Worm (Caenorhabditis elegans) whole organism, early embryonic: ENCODE measurements around the gene B0303.4.

Experiments
- B0310.2 ChIP-seq: sonication (generic microtip); optimal IDR thresholded peaks from 2 replicates; lab custom pipeline; 2016; ENCODE audit warnings: mild to moderate bottlenecking, missing genetic modification characterization, missing compliant biosample characterization
- F13C5.2 ChIP-seq: sonication (generic microtip); optimal IDR thresholded peaks from 2 replicates; lab custom pipeline; 2017; ENCODE audit warnings: mild to moderate bottlenecking, missing genetic modification characterization, inconsistent platforms, missing compliant biosample characterization
- aly-1 ChIP-seq: sonication (generic microtip); optimal IDR thresholded peaks from 2 replicates; lab custom pipeline; 2016; ENCODE audit warnings: missing genetic modification characterization, missing compliant biosample characterization
- ama-1 ChIP-seq: fragments of 150-350 bp; optimal IDR thresholded peaks from 2 replicates; lab custom pipeline; 2014
- ceh-13 ChIP-seq: fragments of 200-800 bp; sonication (Bioruptor generic); optimal IDR thresholded peaks from 2 replicates; lab custom pipeline; 2018; ENCODE audit warnings: mild to moderate bottlenecking, missing genetic modification characterization, missing compliant biosample characterization
- ceh-36 ChIP-seq: sonication (generic microtip); optimal IDR thresholded peaks from 2 replicates; lab custom pipeline; 2016; ENCODE audit warnings: missing genetic modification characterization, inconsistent platforms, missing compliant biosample characterization
- ets-7 ChIP-seq: sonication (generic microtip); optimal IDR thresholded peaks from 2 replicates; lab custom pipeline; 2016; ENCODE audit warnings: missing genotype, missing genetic modification characterization, missing compliant biosample characterization
- flt-1 ChIP-seq: fragments of 200-800 bp; sonication (Bioruptor generic); IDR thresholded peaks from 2 replicates; pipeline ENCODE4 v1.3.6; 2022; ENCODE audit warnings: missing genetic modification characterization, missing compliant biosample characterization
- hmbx-1 ChIP-seq: sonication (generic microtip); optimal IDR thresholded peaks from 2 replicates; lab custom pipeline; 2016; ENCODE audit warnings: mild to moderate bottlenecking, missing genetic modification characterization, missing compliant biosample characterization
- hmg-4 ChIP-seq: fragments of 200-800 bp; sonication (Bioruptor generic); optimal IDR thresholded peaks from 2 replicates; lab custom pipeline; 2018; ENCODE audit warnings: mild to moderate bottlenecking, missing genetic modification characterization, missing compliant biosample characterization
- hnd-1 ChIP-seq: sonication (generic microtip); optimal IDR thresholded peaks from 2 replicates; lab custom pipeline; 2016; ENCODE audit warnings: missing genetic modification characterization, missing compliant biosample characterization
- pes-1 ChIP-seq: fragments of 200-800 bp; sonication (Bioruptor generic); IDR thresholded peaks from 2 replicates; pipeline ENCODE4 v1.3.6; 2022; ENCODE audit warnings: missing genetic modification reagents, missing genetic modification characterization, missing compliant biosample characterization
- scrt-1 ChIP-seq: fragments of 200-800 bp; sonication (Bioruptor generic); IDR thresholded peaks from 2 replicates; pipeline ENCODE4 v1.3.6; 2022; ENCODE audit warnings: missing genetic modification characterization, missing compliant biosample characterization
- sea-1 ChIP-seq: fragments of 200-800 bp; sonication (Bioruptor generic); conservative IDR thresholded peaks from 2 replicates; pipeline ENCODE4 v1.3.6; 2022; ENCODE audit warnings: missing genetic modification characterization, missing compliant biosample characterization
- tbx-11 ChIP-seq: fragments of 200-800 bp; sonication (Bioruptor generic); IDR thresholded peaks from 2 replicates; pipeline ENCODE4 v1.3.6; 2022; ENCODE audit warnings: missing genetic modification characterization, missing compliant biosample characterization
- tbx-37 ChIP-seq: fragments of 200-800 bp; sonication (Bioruptor generic); conservative IDR thresholded peaks from 2 replicates; pipeline ENCODE4 v1.3.6; 2022; ENCODE audit warnings: missing genetic modification reagents, missing genetic modification characterization, missing compliant biosample characterization
- tra-4 ChIP-seq: sonication (generic microtip); optimal IDR thresholded peaks from 2 replicates; lab custom pipeline; 2017; ENCODE audit warnings: missing genetic modification characterization, missing compliant biosample characterization

B0303.4 gene

ce11 chrIII:8731310-8731709 lies 41.7 kb downstream of the B0303.4 start, which contains the start of gene ZK370.4:
TSS of gene ZK370.4 (minus strand) at chrIII:8731410.
- no peak for TF ChIP-seq tra-4 (tag; lab: Kevin White, UChicago)
- no peak for TF ChIP-seq hnd-1 (tag; lab: Kevin White, UChicago)
- no peak for TF ChIP-seq ceh-36 (tag; lab: Kevin White, UChicago)
- no peak for TF ChIP-seq hmbx-1 (tag; lab: Kevin White, UChicago)
- no peak for TF ChIP-seq B0310.2 (tag; lab: Kevin White, UChicago)
- no peak for TF ChIP-seq ets-7 (tag; lab: Kevin White, UChicago)
- no peak for TF ChIP-seq flt-1
- TF ChIP-seq scrt-1 = no peak
- TF ChIP-seq pes-1 (GFP tag; lab: Robert Waterston, UW) = no peak
- TF ChIP-seq aly-1 (tag; lab: Kevin White, UChicago) = no peak
- no peak for TF ChIP-seq ama-1 (lab: Kevin White, UChicago)
- TF ChIP-seq sea-1 = no peak
- no peak for TF ChIP-seq F13C5.2 (tag; lab: Kevin White, UChicago)
- TF ChIP-seq ceh-13 (GFP tag; lab: Kevin White, UChicago) = no peak
- TF ChIP-seq tbx-11 (GFP tag; lab: Robert Waterston, UW) = no peak
- no peak for TF ChIP-seq tbx-37 (GFP tag; lab: Robert Waterston, UW)

- TF ChIP-seq tbx-11 (GFP tag; lab: Robert Waterston, UW) (no peak), hmbx-1 (tag; lab: Kevin White, UChicago) (no peak), sea-1 (no peak), B0310.2 (tag; lab: Kevin White, UChicago) (no peak), ama-1 (lab: Kevin White, UChicago) (no peak), hmg-4 (GFP tag; lab: Kevin White, UChicago) (no peak), flt-1 (no peak), scrt-1 (no peak), tbx-37 (GFP tag; lab: Robert Waterston, UW) (no peak), ceh-36 (tag; lab: Kevin White, UChicago) (no peak), ets-7 (tag; lab: Kevin White, UChicago) (no peak), ceh-13 (GFP tag; lab: Kevin White, UChicago) (no peak), aly-1 (tag; lab: Kevin White, UChicago) (no peak), tra-4 (tag; lab: Kevin White, UChicago) (no peak), F13C5.2 (tag; lab: Kevin White, UChicago) (no peak), hnd-1 (tag; lab: Kevin White, UChicago) (no peak), pes-1 (GFP tag; lab: Robert Waterston, UW) (no peak)
Measured at ce11 chrIII:8731973-8732372, 42.3 kb downstream of the B0303.4 start.

- TF ChIP-seq aly-1 (tag; lab: Kevin White, UChicago) = no peak
- TF ChIP-seq tbx-11 (GFP tag; lab: Robert Waterston, UW) = no peak
- no peak for TF ChIP-seq flt-1
- TF ChIP-seq pes-1 (GFP tag; lab: Robert Waterston, UW) = no peak
- TF ChIP-seq tbx-37 (GFP tag; lab: Robert Waterston, UW) = no peak
- no peak for TF ChIP-seq ceh-36 (tag; lab: Kevin White, UChicago)
- no peak for TF ChIP-seq ama-1 (lab: Kevin White, UChicago)
- TF ChIP-seq hnd-1 (tag; lab: Kevin White, UChicago) = no peak
Measured at ce11 chrIII:8733237-8733636, 43.6 kb downstream of the B0303.4 start.

ce11 chrIII:8733667-8734066 lies 44.0 kb downstream of the B0303.4 start:
- TF ChIP-seq ceh-36 (tag; lab: Kevin White, UChicago) = no peak
- no peak for TF ChIP-seq tra-4 (tag; lab: Kevin White, UChicago)
- no peak for TF ChIP-seq ama-1 (lab: Kevin White, UChicago)

ce11 chrIII:8734327-8734885 lies 44.8 kb downstream of the B0303.4 start:
- TF ChIP-seq scrt-1 (no peak), sea-1 (no peak), ets-7 (tag; lab: Kevin White, UChicago) (no peak), aly-1 (tag; lab: Kevin White, UChicago) (no peak), pes-1 (GFP tag; lab: Robert Waterston, UW) (no peak), F13C5.2 (tag; lab: Kevin White, UChicago) (no peak), tbx-11 (GFP tag; lab: Robert Waterston, UW) (no peak), hnd-1 (tag; lab: Kevin White, UChicago) (no peak), ama-1 (lab: Kevin White, UChicago) (no peak), ceh-36 (tag; lab: Kevin White, UChicago) (no peak), tra-4 (tag; lab: Kevin White, UChicago) (no peak), hmbx-1 (tag; lab: Kevin White, UChicago) (no peak)

- TF ChIP-seq hmbx-1 (tag; lab: Kevin White, UChicago) (no peak), aly-1 (tag; lab: Kevin White, UChicago) (no peak), sea-1 (no peak), hmg-4 (GFP tag; lab: Kevin White, UChicago) (no peak), tbx-37 (GFP tag; lab: Robert Waterston, UW) (no peak), ceh-36 (tag; lab: Kevin White, UChicago) (no peak), flt-1 (no peak), tbx-11 (GFP tag; lab: Robert Waterston, UW) (no peak), pes-1 (GFP tag; lab: Robert Waterston, UW) (no peak)
Measured at ce11 chrIII:8737391-8737790, 47.7 kb downstream of the B0303.4 start.

ce11 chrIII:8738289-8738688 lies 48.6 kb downstream of the B0303.4 start:
- no peak for TF ChIP-seq hmbx-1 (tag; lab: Kevin White, UChicago)
- TF ChIP-seq hnd-1 (tag; lab: Kevin White, UChicago) = no peak
- no peak for TF ChIP-seq pes-1 (GFP tag; lab: Robert Waterston, UW)
- TF ChIP-seq sea-1 = no peak
- TF ChIP-seq scrt-1 = no peak
- TF ChIP-seq flt-1 = no peak
- no peak for TF ChIP-seq ama-1 (lab: Kevin White, UChicago)
- no peak for TF ChIP-seq hmg-4 (GFP tag; lab: Kevin White, UChicago)
- no peak for TF ChIP-seq tbx-37 (GFP tag; lab: Robert Waterston, UW)
- no peak for TF ChIP-seq aly-1 (tag; lab: Kevin White, UChicago)
- no peak for TF ChIP-seq ets-7 (tag; lab: Kevin White, UChicago)
- TF ChIP-seq ceh-36 (tag; lab: Kevin White, UChicago) = no peak
